Fruit fly (Drosophila melanogaster) S2 (cell line): ENCODE data around the gene Alg11.

ENCODE experiments used
- CG8478 ChIP-seq: fragments of >200 bp; optimal IDR thresholded peaks from 2 replicates; lab custom pipeline; 2018
- CTCF ChIP-seq, 2 experiments: fragments of >200 bp; optimal IDR thresholded peaks; 2 replicates each; lab custom pipeline; 2018

- no peak for TF ChIP-seq CTCF (optimal IDR thresholded peaks at IDR 0.05; lab: Kevin White, UChicago)
- no peak for TF ChIP-seq CG8478 (lab: Kevin White, UChicago)
Observed at dm6 chr3L:21602275-21602674, 23.3 kb upstream of the Alg11 start.
